Fruit fly (Drosophila melanogaster) whole organism, embryonic: Measurements from ENCODE around the gene CG5346.

Experiments used
- Abd-B ChIP-seq: fragments of 200-800 bp; sonication (Bioruptor generic); optimal IDR thresholded peaks from 2 replicates; lab custom pipeline; 2018; ENCODE audit warnings: missing biosample characterization, mild to moderate bottlenecking, missing genetic modification characterization, moderate library complexity
- Atf6 ChIP-seq: fragments of 200-800 bp; sonication (Bioruptor generic); IDR thresholded peaks from 2 replicates; pipeline ENCODE4 v1.3.6; 2022; ENCODE audit warnings: missing biosample characterization, missing genetic modification characterization
- CG13894 ChIP-seq: fragments of 200-800 bp; sonication (Bioruptor generic); optimal IDR thresholded peaks from 3 replicates; lab custom pipeline; 2018; ENCODE audit warnings: missing biosample characterization, mild to moderate bottlenecking, missing genetic modification characterization, moderate library complexity
- CG1602 ChIP-seq: fragments of 200-800 bp; sonication (Bioruptor generic); optimal IDR thresholded peaks from 3 replicates; lab custom pipeline; 2016; ENCODE audit warnings: missing biosample characterization, missing genetic modification characterization
- CG16863 ChIP-seq: fragments of 200-800 bp; sonication (Bioruptor generic); optimal IDR thresholded peaks from 3 replicates; lab custom pipeline; 2016; ENCODE audit warnings: missing biosample characterization, missing genetic modification characterization
- CG17612 ChIP-seq: fragments of 200-800 bp; sonication (Bioruptor generic); IDR thresholded peaks from 2 replicates; pipeline ENCODE4 v1.3.6; 2022; ENCODE audit warnings: missing biosample characterization, missing genetic modification characterization
- CG1792 ChIP-seq: fragments of 200-800 bp; sonication (Bioruptor generic); optimal IDR thresholded peaks from 2 replicates; lab custom pipeline; 2016; ENCODE audit warnings: missing biosample characterization, missing genetic modification characterization
- CG18599 ChIP-seq: fragments of 200-800 bp; sonication (Bioruptor generic); optimal IDR thresholded peaks from 3 replicates; lab custom pipeline; 2017; ENCODE audit warnings: missing biosample characterization, missing genetic modification characterization, mild to moderate bottlenecking, moderate library complexity, missing genetic modification reagents
- CG31224 ChIP-seq: fragments of 200-800 bp; sonication (Bioruptor generic); IDR thresholded peaks from 2 replicates; pipeline ENCODE4 v1.3.6; 2022; ENCODE audit warnings: missing biosample characterization, missing genetic modification characterization
- CG34422 ChIP-seq: fragments of 200-800 bp; sonication (Bioruptor generic); IDR thresholded peaks from 3 replicates; pipeline ENCODE4 v1.3.6; 2022; ENCODE audit warnings: missing biosample characterization, missing genetic modification characterization
- CG42726 ChIP-seq: fragments of 200-800 bp; sonication (Bioruptor generic); IDR thresholded peaks from 2 replicates; pipeline ENCODE4 v1.3.6; 2022; ENCODE audit warnings: missing biosample characterization, missing genetic modification characterization; ENCODE audit not compliant: partially characterized antibody
- CG4424 ChIP-seq: fragments of 200-800 bp; sonication (Bioruptor generic); optimal IDR thresholded peaks from 3 replicates; lab custom pipeline; 2016; ENCODE audit warnings: missing biosample characterization, missing genetic modification characterization
- CG5180 ChIP-seq: fragments of 200-800 bp; sonication (Bioruptor generic); optimal IDR thresholded peaks from 3 replicates; lab custom pipeline; 2017; ENCODE audit warnings: missing biosample characterization, missing genetic modification characterization, mild to moderate bottlenecking, moderate library complexity, missing genetic modification reagents
- CG6272 ChIP-seq: fragments of 200-800 bp; sonication (Bioruptor generic); IDR thresholded peaks from 2 replicates; pipeline ENCODE4 v1.3.6; 2022; ENCODE audit warnings: missing biosample characterization, missing genetic modification characterization
- CG6854 ChIP-seq: fragments of 200-800 bp; sonication (Bioruptor generic); optimal IDR thresholded peaks from 3 replicates; lab custom pipeline; 2017; ENCODE audit warnings: missing biosample characterization, mild to moderate bottlenecking, missing genetic modification characterization
- CG7556 ChIP-seq: fragments of 200-800 bp; sonication (Bioruptor generic); optimal IDR thresholded peaks from 2 replicates; lab custom pipeline; 2017; ENCODE audit warnings: missing biosample characterization, mild to moderate bottlenecking, missing genetic modification characterization
- CG8089 ChIP-seq: fragments of 200-800 bp; sonication (Bioruptor generic); optimal IDR thresholded peaks from 3 replicates; lab custom pipeline; 2016; ENCODE audit warnings: missing biosample characterization, missing genetic modification characterization
- Doc3 ChIP-seq: fragments of 200-800 bp; sonication (Bioruptor generic); IDR thresholded peaks from 3 replicates; pipeline ENCODE4 v1.3.6; 2022; ENCODE audit warnings: missing biosample characterization, missing genetic modification characterization; ENCODE audit not compliant: partially characterized antibody
- Dref ChIP-seq: fragments of 200-800 bp; sonication (Bioruptor generic); IDR thresholded peaks from 2 replicates; pipeline ENCODE4 v1.3.6; 2022; ENCODE audit warnings: missing biosample characterization, missing genetic modification characterization
- Eip74EF ChIP-seq, 2 experiments: fragments of 200-800 bp in 1 of 2; fragments of >200 bp in 1 of 2; sonication (Bioruptor generic) in 1 of 2; optimal IDR thresholded peaks; 2 replicates each; lab custom pipeline; 2017 to 2019; ENCODE audit warnings: missing biosample characterization in 2 of 2, missing genetic modification characterization in 2 of 2, mild to moderate bottlenecking in 1 of 2, moderate library complexity in 1 of 2
- Ets65A ChIP-seq: fragments of 200-800 bp; sonication (Bioruptor generic); peaks from one replicate; lab custom pipeline; 2016; ENCODE audit warnings: missing biosample characterization, missing genetic modification characterization
- Fer1 ChIP-seq: fragments of 200-800 bp; sonication (Bioruptor generic); optimal IDR thresholded peaks from 2 replicates; lab custom pipeline; 2017; ENCODE audit warnings: missing biosample characterization, mild to moderate bottlenecking, missing genetic modification characterization
- Kr ChIP-seq: fragments of 200-800 bp; sonication (Bioruptor generic); optimal IDR thresholded peaks from 2 replicates; lab custom pipeline; 2017; ENCODE audit warnings: missing biosample characterization, mild to moderate bottlenecking, missing genetic modification characterization
- Lpt ChIP-seq: fragments of >200 bp; optimal IDR thresholded peaks from 2 replicates; lab custom pipeline; 2018; ENCODE audit warnings: missing biosample characterization, missing genetic modification characterization
- Xbp1 ChIP-seq: fragments of 200-800 bp; sonication (Bioruptor generic); optimal IDR thresholded peaks from 3 replicates; lab custom pipeline; 2016; ENCODE audit warnings: missing biosample characterization, mild to moderate bottlenecking, missing genetic modification characterization
- bab2 ChIP-seq: fragments of 200-800 bp; sonication (Bioruptor generic); optimal IDR thresholded peaks from 2 replicates; lab custom pipeline; 2016; ENCODE audit warnings: missing biosample characterization, missing genetic modification characterization
- bcd ChIP-seq: fragments of 200-800 bp; sonication (Bioruptor generic); optimal IDR thresholded peaks from 2 replicates; lab custom pipeline; 2017; ENCODE audit warnings: missing biosample characterization, mild to moderate bottlenecking, missing genetic modification characterization
- bigmax ChIP-seq: fragments of 200-800 bp; sonication (Bioruptor generic); optimal IDR thresholded peaks from 2 replicates; lab custom pipeline; 2018; ENCODE audit warnings: missing biosample characterization, mild to moderate bottlenecking, missing genetic modification characterization
- chif ChIP-seq, 2 experiments: fragments of 200-800 bp; sonication (Bioruptor generic); optimal IDR thresholded peaks; 3 replicates each; lab custom pipeline; 2016; ENCODE audit warnings: missing biosample characterization in 2 of 2, missing genetic modification characterization in 2 of 2
- chinmo ChIP-seq: fragments of 200-800 bp; sonication (Bioruptor generic); IDR thresholded peaks from 4 replicates; pipeline ENCODE4 v1.3.6; 2022; ENCODE audit warnings: missing biosample characterization, missing genetic modification characterization; ENCODE audit not compliant: partially characterized antibody
- dan ChIP-seq: fragments of 200-800 bp; sonication (Bioruptor generic); IDR thresholded peaks from 2 replicates; pipeline ENCODE4 v1.3.6; 2022; ENCODE audit warnings: missing biosample characterization, missing genetic modification characterization
- dati ChIP-seq: fragments of 200-800 bp; sonication (Bioruptor generic); IDR thresholded peaks from 2 replicates; pipeline ENCODE4 v1.3.6; 2022; ENCODE audit warnings: missing biosample characterization, missing genetic modification characterization
- disco-r ChIP-seq: fragments of 200-800 bp; sonication (Bioruptor generic); optimal IDR thresholded peaks from 2 replicates; lab custom pipeline; 2016; ENCODE audit warnings: missing biosample characterization, missing genetic modification characterization
- dmrt11E ChIP-seq: fragments of 200-800 bp; sonication (Bioruptor generic); optimal IDR thresholded peaks from 3 replicates; lab custom pipeline; 2018; ENCODE audit warnings: missing biosample characterization, mild to moderate bottlenecking, missing genetic modification characterization, moderate library complexity
- fd64A ChIP-seq: fragments of 200-800 bp; sonication (Bioruptor generic); optimal IDR thresholded peaks from 3 replicates; lab custom pipeline; 2018; ENCODE audit warnings: missing biosample characterization, mild to moderate bottlenecking, missing genetic modification characterization
- ftz-f1 ChIP-seq: fragments of 200-800 bp; sonication (Bioruptor generic); optimal IDR thresholded peaks from 2 replicates; lab custom pipeline; 2016; ENCODE audit warnings: missing biosample characterization, missing genetic modification characterization
- gfzf ChIP-seq: fragments of 200-800 bp; sonication (Bioruptor generic); optimal IDR thresholded peaks from 2 replicates; lab custom pipeline; 2016; ENCODE audit warnings: missing biosample characterization, mild to moderate bottlenecking, missing genetic modification characterization, moderate library complexity
- grn ChIP-seq: fragments of 200-800 bp; sonication (Bioruptor generic); optimal IDR thresholded peaks from 3 replicates; lab custom pipeline; 2017; ENCODE audit warnings: missing biosample characterization, missing genetic modification characterization
- hth ChIP-seq: fragments of >200 bp; optimal IDR thresholded peaks from 2 replicates; lab custom pipeline; 2017; ENCODE audit warnings: inconsistent platforms
- lola ChIP-seq, 3 experiments: fragments of >200 bp in 2 of 3; fragments of 200-800 bp in 1 of 3; sonication (Bioruptor generic) in 1 of 3; optimal IDR thresholded peaks; 2 replicates each; lab custom pipeline; 2017 to 2019; ENCODE audit warnings: missing biosample characterization in 3 of 3, missing genetic modification characterization in 3 of 3, mild to moderate bottlenecking in 1 of 3, moderate library complexity in 1 of 3
- maf-S ChIP-seq: fragments of 200-800 bp; sonication (Bioruptor generic); optimal IDR thresholded peaks from 2 replicates; lab custom pipeline; 2016; ENCODE audit warnings: missing biosample characterization, missing genetic modification characterization
- pfk ChIP-seq: fragments of 200-800 bp; sonication (Bioruptor generic); optimal IDR thresholded peaks from 2 replicates; lab custom pipeline; 2018; ENCODE audit warnings: missing biosample characterization, mild to moderate bottlenecking, missing genetic modification characterization, moderate library complexity
- sd ChIP-seq: fragments of 200-800 bp; sonication (Bioruptor generic); optimal IDR thresholded peaks from 3 replicates; lab custom pipeline; 2018; ENCODE audit warnings: missing biosample characterization, mild to moderate bottlenecking, missing genetic modification characterization, moderate library complexity
- ssp ChIP-seq: fragments of 200-800 bp; sonication (Bioruptor generic); IDR thresholded peaks from 2 replicates; pipeline ENCODE4 v1.3.6; 2022; ENCODE audit warnings: missing biosample characterization, missing genetic modification characterization
- trem ChIP-seq: fragments of 200-800 bp; optimal IDR thresholded peaks from 3 replicates; lab custom pipeline; 2019; ENCODE audit warnings: missing biosample characterization, mild to moderate bottlenecking, missing genetic modification characterization, moderate library complexity
- unpg ChIP-seq: fragments of 200-800 bp; sonication (Bioruptor generic); optimal IDR thresholded peaks from 3 replicates; lab custom pipeline; 2018; ENCODE audit warnings: missing biosample characterization, mild to moderate bottlenecking, missing genetic modification characterization, moderate library complexity
- usp ChIP-seq: fragments of >200 bp; optimal IDR thresholded peaks from 2 replicates; lab custom pipeline; 2017; ENCODE audit warnings: missing biosample characterization, missing genetic modification characterization
- vfl ChIP-seq: fragments of 200-800 bp; sonication (Bioruptor generic); optimal IDR thresholded peaks from 2 replicates; lab custom pipeline; 2016; ENCODE audit warnings: missing biosample characterization, missing genetic modification characterization
- wdn ChIP-seq: fragments of 200-800 bp; sonication (Bioruptor generic); IDR thresholded peaks from 2 replicates; pipeline ENCODE4 v1.3.6; 2022; ENCODE audit warnings: missing biosample characterization, missing genetic modification characterization
- zen ChIP-seq: fragments of 200-800 bp; sonication (Bioruptor generic); optimal IDR thresholded peaks from 3 replicates; lab custom pipeline; 2018; ENCODE audit warnings: missing biosample characterization, mild to moderate bottlenecking, missing genetic modification characterization, moderate library complexity

Gene CG5346

DNA sequence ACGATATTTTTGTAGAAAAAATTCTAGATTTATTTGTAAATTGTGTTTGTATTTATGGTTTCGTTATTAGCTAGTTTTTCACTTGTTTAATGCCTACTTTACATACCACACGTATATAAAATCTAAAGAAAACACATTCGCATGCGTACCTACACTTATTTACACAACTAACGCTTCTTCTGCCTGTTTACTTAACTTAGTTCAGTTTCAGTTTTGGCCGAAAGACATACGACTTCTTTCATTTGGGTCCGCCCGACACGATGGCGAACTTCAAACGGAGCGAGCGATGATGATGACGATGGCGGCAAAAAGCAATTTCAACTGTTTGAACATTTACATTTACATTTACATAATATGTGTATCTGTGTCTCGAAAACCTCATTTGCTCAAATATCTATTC, 29.9 kb upstream of the CG5346 start (continued):
- TF ChIP-seq pfk (GFP tag; lab: Kevin White, UChicago): no peak
- no peak for TF ChIP-seq bab2
- TF ChIP-seq vfl: no peak
- TF ChIP-seq dmrt11E (tag; lab: Kevin White, UChicago): no peak
- no peak for TF ChIP-seq CG8089 (GFP tag; lab: Kevin White, UChicago)
- TF ChIP-seq bigmax (GFP tag; lab: Kevin White, UChicago): no peak
- no peak for TF ChIP-seq unpg
- no peak for TF ChIP-seq hth (lab: Kevin White, UChicago)
- no peak for TF ChIP-seq CG16863 (GFP tag; lab: Kevin White, UChicago)
- TF ChIP-seq CG7556: no peak
- TF ChIP-seq CG13894 (tag; lab: Kevin White, UChicago): peak; percentile 9
- TF ChIP-seq CG17612 (GFP tag; lab: Robert Waterston, UW): no peak
- no peak for TF ChIP-seq gfzf
- TF ChIP-seq Atf6 (GFP tag; lab: Robert Waterston, UW): peak; percentile 53; the same call in 1 of the 2 replicates
- TF ChIP-seq CG1792 (GFP tag; lab: Kevin White, UChicago): no peak

DNA sequence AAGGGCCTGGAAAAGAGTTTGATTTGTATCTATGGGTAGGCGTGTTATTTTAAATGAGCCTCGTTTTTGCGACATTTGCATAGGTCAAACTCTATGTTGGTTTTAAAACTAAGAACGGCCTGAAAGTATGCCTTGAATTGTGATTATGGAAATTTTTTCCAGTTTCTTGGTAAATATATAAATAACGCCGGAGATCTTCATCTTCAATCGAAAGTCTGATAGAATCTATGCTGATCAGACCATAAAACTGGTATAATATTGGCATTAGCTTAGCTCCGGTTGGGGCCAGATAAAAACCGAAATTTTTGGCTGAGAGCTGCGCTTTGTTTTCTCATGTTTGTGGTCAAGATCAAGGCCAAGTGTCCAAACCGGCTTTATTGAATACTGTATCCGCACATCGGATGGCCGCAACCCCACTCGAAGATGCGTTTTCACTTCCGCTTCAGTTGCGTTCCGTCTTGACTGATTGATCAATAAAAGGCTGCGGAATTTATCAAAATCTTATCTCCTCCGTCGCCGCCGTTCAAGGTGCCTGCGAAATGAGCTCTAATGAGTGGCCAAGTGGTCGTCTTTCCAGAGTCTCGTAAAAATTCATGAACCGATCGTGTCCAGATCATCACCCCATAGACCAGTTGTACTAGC, 28.8 kb upstream of the CG5346 start:
- no peak for TF ChIP-seq Fer1
- TF ChIP-seq bab2: no peak
- no peak for TF ChIP-seq wdn (GFP tag; lab: Robert Waterston, UW)
- no peak for TF ChIP-seq chif (GFP tag; optimal IDR thresholded peaks at IDR 0.05; lab: Kevin White, UChicago)
- TF ChIP-seq fd64A (GFP tag; lab: Kevin White, UChicago): no peak
- TF ChIP-seq dati (GFP tag; lab: Robert Waterston, UW): no peak
- no peak for TF ChIP-seq Lpt (GFP tag; lab: Kevin White, UChicago)
- no peak for TF ChIP-seq zen (tag; lab: Kevin White, UChicago)
- peak; percentile 16 for TF ChIP-seq ftz-f1 (GFP tag; lab: Kevin White, UChicago)
- no peak for TF ChIP-seq Kr
- no peak for TF ChIP-seq dan (GFP tag; lab: Robert Waterston, UW)
- no peak for TF ChIP-seq CG4424 (GFP tag; lab: Kevin White, UChicago)
- TF ChIP-seq CG5180 (GFP tag; lab: Kevin White, UChicago): no peak
- TF ChIP-seq CG18599: no peak
- peak; percentile 41 for TF ChIP-seq Ets65A (GFP tag; lab: Kevin White, UChicago)
- no peak for TF ChIP-seq lola (GFP tag; optimal IDR thresholded peaks at IDR 0.05; lab: Kevin White, UChicago)
- TF ChIP-seq grn (GFP tag; lab: Kevin White, UChicago): peak; percentile 69
- TF ChIP-seq CG42726 (GFP tag; lab: Robert Waterston, UW): no peak
- no peak for TF ChIP-seq CG31224 (GFP tag; lab: Robert Waterston, UW)
- no peak for TF ChIP-seq CG6272 (GFP tag; lab: Robert Waterston, UW)
- TF ChIP-seq dmrt11E (tag; lab: Kevin White, UChicago): no peak
- TF ChIP-seq maf-S (GFP tag; lab: Kevin White, UChicago): no peak
- no peak for TF ChIP-seq trem (tag; lab: Kevin White, UChicago)
- no peak for TF ChIP-seq ssp (GFP tag; lab: Robert Waterston, UW)
- TF ChIP-seq Eip74EF (GFP tag; optimal IDR thresholded peaks at IDR 0.05; lab: Kevin White, UChicago): peak in 1 of 2 experiments; percentile 60
- TF ChIP-seq chinmo (GFP tag; lab: Robert Waterston, UW): peak; percentile 89; the same call in 3 of the 4 replicates
- no peak for TF ChIP-seq Dref (GFP tag; lab: Robert Waterston, UW)
- TF ChIP-seq Abd-B: no peak
- TF ChIP-seq bcd (GFP tag; lab: Kevin White, UChicago): no peak
- peak; percentile 67 for TF ChIP-seq sd (tag; lab: Kevin White, UChicago)
- TF ChIP-seq CG34422 (GFP tag; lab: Robert Waterston, UW): no peak
- TF ChIP-seq Xbp1 (GFP tag; lab: Kevin White, UChicago): no peak
- no peak for TF ChIP-seq usp
- no peak for TF ChIP-seq CG6854 (GFP tag; lab: Kevin White, UChicago)
- TF ChIP-seq CG1602 (GFP tag; lab: Kevin White, UChicago): no peak
- TF ChIP-seq disco-r: no peak
- TF ChIP-seq Doc3: no peak
